Worm (Caenorhabditis elegans): ENCODE data around the gene pud-3.

- TF ChIP-seq nhr-11 (tag; optimal IDR thresholded peaks at IDR 0.05) (no peak), pag-3 (tag; optimal IDR thresholded peaks at IDR 0.05; ENCODE audit: borderline replicate concordance) (no peak), ztf-16 (tag; optimal IDR thresholded peaks at IDR 0.05) (no peak), unc-86 (tag; optimal IDR thresholded peaks at IDR 0.05) (no peak), fkh-10 (GFP tag; optimal IDR thresholded peaks at IDR 0.05) (no peak), elt-2 (tag; optimal IDR thresholded peaks at IDR 0.05) (no peak), sdc-2 (tag; optimal IDR thresholded peaks at IDR 0.05) (no peak), unc-55 (GFP tag; optimal IDR thresholded peaks at IDR 0.05) (no peak), K09A11.1 (tag; optimal IDR thresholded peaks at IDR 0.05; ENCODE audit: insufficient read depth) (no peak)
Measured at ce11 chrV:2308246-2308645, 16.7 kb downstream of the pud-3 start.

All from whole organism, late embryonic.